Worm (Caenorhabditis elegans): ENCODE results near the gene fbxa-54.

DNA sequence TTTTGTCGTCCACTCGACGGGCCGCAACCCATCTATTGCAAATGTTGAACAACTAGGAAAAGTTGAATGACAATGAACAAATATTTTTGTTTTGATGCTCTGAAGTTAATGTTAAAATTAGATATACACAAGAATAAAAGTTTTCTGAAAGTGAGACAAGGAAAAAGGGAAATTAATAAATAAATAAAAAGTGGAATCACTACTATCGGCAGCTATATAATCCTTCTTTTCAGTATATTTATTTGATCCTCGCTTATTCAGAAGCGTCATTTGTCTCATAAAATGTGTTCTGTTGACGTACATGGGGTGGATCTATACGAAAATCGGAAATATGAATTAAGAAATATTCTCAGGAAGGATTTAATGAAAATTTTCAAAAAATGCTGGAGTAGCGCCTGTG, 29.9 kb upstream of the fbxa-54 start, which contains the start of gene pef-1:
- no peak for TF ChIP-seq ama-1 (optimal IDR thresholded peaks at IDR 0.05)
- no peak for TF ChIP-seq ceh-9 (tag; optimal IDR thresholded peaks at IDR 0.05)
- no peak for TF ChIP-seq ztf-4 (tag; optimal IDR thresholded peaks at IDR 0.05)
- no peak for TF ChIP-seq sea-2 (GFP tag; optimal IDR thresholded peaks at IDR 0.05)
- no peak for TF ChIP-seq zag-1 (tag; optimal IDR thresholded peaks at IDR 0.05)
- no peak for TF ChIP-seq pha-4 (tag; optimal IDR thresholded peaks at IDR 0.05)
- TF ChIP-seq nfya-1 (tag; optimal IDR thresholded peaks at IDR 0.05; ENCODE audit: insufficient read depth), result no peak
- TF ChIP-seq skn-1 (tag; optimal IDR thresholded peaks at IDR 0.05), result no peak
- no peak for TF ChIP-seq elt-2 (tag; optimal IDR thresholded peaks at IDR 0.05)
- TF ChIP-seq ceh-82 (tag; optimal IDR thresholded peaks at IDR 0.05), result no peak
- no peak for TF ChIP-seq nhr-43 (tag; optimal IDR thresholded peaks at IDR 0.05; ENCODE audit: poor library complexity, severe bottlenecking)

Measured in whole organism, L3 larva.